Worm (Caenorhabditis elegans): ENCODE results near the gene F49C12.12.

The F49C12.12 gene

DNA sequence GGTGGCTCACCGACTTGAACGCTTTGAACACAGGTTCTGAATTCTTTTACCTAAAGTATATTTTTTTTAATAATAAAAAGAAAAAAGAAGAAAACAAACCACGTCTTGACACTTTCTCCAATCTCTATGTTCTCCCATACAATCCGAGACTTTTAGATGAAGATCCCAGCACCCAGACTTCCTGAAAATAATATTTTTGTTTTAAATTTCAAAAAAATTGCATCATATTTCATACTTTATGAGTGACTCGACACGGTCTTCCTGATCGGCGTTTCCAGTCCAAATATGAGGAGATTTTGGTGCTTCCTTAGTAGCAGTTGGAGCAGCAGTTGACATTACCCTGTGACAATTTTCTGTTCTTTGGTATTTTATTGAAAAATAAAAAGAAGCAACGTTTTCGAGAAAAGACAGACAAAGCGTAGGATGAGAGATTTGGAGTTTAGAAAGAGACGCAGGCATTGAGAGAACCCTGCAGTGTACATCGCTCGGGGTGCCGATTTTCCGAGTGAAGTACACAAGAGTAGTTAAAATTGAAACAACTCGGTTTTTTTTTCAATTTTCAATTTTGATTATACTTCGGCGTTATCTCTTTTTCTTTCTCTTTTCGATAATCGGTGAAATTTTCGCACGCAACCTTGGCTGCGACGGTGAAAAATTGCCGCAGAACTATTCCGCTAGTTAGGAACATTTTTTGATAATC lies 14.8 kb upstream of the F49C12.12 start, which contains the start of the genes coa-4 and T20D3.14:
TSS of gene coa-4 (minus strand) at position 51 of the 700 bp plus-strand sequence.
TSS of gene T20D3.14 (minus strand) at position 358 of the 700 bp plus-strand sequence.
- TF ChIP-seq ref-1 (GFP tag; conservative IDR thresholded peaks at IDR 0.05) (no peak), klf-2 (GFP tag; conservative IDR thresholded peaks at IDR 0.05) (no peak), cog-1 (tag; optimal IDR thresholded peaks at IDR 0.05) (no peak), T22C8.4 (GFP tag; IDR thresholded peaks at IDR 0.05) (no peak), ztf-23 (GFP tag; IDR thresholded peaks at IDR 0.05) (no peak)

DNA sequence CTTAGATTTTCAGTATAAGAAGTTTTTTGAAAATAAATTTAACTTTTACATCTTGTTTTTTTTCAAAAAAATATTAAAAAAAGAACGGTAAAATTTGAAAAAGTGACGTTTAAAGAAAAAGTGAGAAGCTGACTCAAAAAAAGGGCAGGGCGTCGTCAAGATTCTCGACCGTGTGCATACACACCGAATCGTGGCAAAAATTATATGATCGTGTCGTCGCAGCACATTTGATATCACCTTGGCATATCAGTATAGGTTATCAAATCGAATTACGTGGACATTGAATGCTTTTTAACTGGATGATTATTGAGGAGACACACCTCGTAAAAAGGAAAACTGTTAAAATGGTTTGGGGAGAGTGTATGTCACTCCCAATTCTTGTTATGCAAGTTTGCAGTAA lies 12.1 kb upstream of the F49C12.12 start:
- TF ChIP-seq tab-1 (GFP tag; IDR thresholded peaks at IDR 0.05) (no peak), ztf-29 (GFP tag; IDR thresholded peaks at IDR 0.05) (no peak), flt-1 (GFP tag; IDR thresholded peaks at IDR 0.05) (no peak), ztf-23 (GFP tag; IDR thresholded peaks at IDR 0.05) (no peak), med-1 (GFP tag; optimal IDR thresholded peaks at IDR 0.05; ENCODE audit: insufficient read depth) (no peak), cog-1 (tag; optimal IDR thresholded peaks at IDR 0.05) (no peak), klf-2 (GFP tag; conservative IDR thresholded peaks at IDR 0.05) (no peak), T22C8.4 (GFP tag; IDR thresholded peaks at IDR 0.05) (no peak), ref-1 (GFP tag; conservative IDR thresholded peaks at IDR 0.05) (no peak)

DNA sequence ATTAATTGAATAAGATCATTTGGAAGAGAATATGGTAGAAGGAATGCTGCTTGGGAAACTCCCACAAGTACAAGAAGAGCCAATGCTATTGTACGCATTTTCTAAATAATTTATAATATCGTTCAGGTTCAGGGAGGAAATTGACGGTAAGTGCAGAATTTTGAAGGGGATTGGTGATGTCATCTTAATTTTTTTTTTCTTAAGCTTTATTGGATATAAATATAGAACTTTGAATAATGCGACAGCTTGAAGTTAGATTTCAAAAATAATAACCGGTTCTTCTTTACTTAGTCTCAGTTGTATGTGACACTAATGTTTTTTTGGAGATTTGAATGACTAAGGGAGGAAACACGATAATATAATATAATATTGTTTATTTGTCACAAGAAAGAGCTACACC lies 9.9 kb upstream of the F49C12.12 start, which contains the start of gene nspg-7.1:
TSS of gene nspg-7.1 (minus strand) at position 101 of the 400 bp plus-strand sequence.
- TF ChIP-seq klf-2 (GFP tag; conservative IDR thresholded peaks at IDR 0.05): no peak
- TF ChIP-seq med-1 (GFP tag; optimal IDR thresholded peaks at IDR 0.05; ENCODE audit: insufficient read depth): no peak
- TF ChIP-seq flt-1 (GFP tag; IDR thresholded peaks at IDR 0.05): no peak
- TF ChIP-seq ref-1 (GFP tag; conservative IDR thresholded peaks at IDR 0.05): no peak
- TF ChIP-seq ztf-29 (GFP tag; IDR thresholded peaks at IDR 0.05): no peak
- no peak for TF ChIP-seq tab-1 (GFP tag; IDR thresholded peaks at IDR 0.05)
- no peak for TF ChIP-seq cog-1 (tag; optimal IDR thresholded peaks at IDR 0.05)
- TF ChIP-seq T22C8.4 (GFP tag; IDR thresholded peaks at IDR 0.05): no peak
- no peak for TF ChIP-seq ztf-23 (GFP tag; IDR thresholded peaks at IDR 0.05)

DNA sequence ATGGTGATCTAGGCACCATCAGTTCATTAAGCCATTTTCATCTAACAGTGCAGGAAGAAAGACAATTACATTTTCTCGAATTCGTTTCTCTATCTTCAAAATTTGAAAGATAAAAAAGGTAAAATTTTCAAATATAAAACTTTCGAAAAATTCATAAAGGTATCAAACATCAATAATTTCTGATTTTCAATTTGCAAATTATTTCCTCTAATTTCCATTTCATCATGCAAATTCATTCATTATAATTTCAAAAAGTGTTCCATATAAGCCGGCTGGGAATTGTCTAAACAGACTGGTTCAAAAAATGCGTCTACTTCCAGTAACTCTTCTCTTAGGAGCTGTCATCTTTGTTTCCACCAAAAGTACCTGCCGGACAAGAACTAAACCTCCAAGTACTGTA lies 6.8 kb upstream of the F49C12.12 start, which contains the start of gene clec-183:
TSS of gene clec-183 (plus strand) at position 301 of the 400 bp plus-strand sequence.
- no peak for TF ChIP-seq ztf-23 (GFP tag; IDR thresholded peaks at IDR 0.05)
- TF ChIP-seq ref-1 (GFP tag; conservative IDR thresholded peaks at IDR 0.05): no peak
- TF ChIP-seq flt-1 (GFP tag; IDR thresholded peaks at IDR 0.05): no peak
- no peak for TF ChIP-seq ztf-29 (GFP tag; IDR thresholded peaks at IDR 0.05)
- TF ChIP-seq klf-2 (GFP tag; conservative IDR thresholded peaks at IDR 0.05): no peak
- no peak for TF ChIP-seq cog-1 (tag; optimal IDR thresholded peaks at IDR 0.05)
- TF ChIP-seq med-1 (GFP tag; optimal IDR thresholded peaks at IDR 0.05; ENCODE audit: insufficient read depth): no peak
- no peak for TF ChIP-seq tab-1 (GFP tag; IDR thresholded peaks at IDR 0.05)
- no peak for TF ChIP-seq T22C8.4 (GFP tag; IDR thresholded peaks at IDR 0.05)

DNA sequence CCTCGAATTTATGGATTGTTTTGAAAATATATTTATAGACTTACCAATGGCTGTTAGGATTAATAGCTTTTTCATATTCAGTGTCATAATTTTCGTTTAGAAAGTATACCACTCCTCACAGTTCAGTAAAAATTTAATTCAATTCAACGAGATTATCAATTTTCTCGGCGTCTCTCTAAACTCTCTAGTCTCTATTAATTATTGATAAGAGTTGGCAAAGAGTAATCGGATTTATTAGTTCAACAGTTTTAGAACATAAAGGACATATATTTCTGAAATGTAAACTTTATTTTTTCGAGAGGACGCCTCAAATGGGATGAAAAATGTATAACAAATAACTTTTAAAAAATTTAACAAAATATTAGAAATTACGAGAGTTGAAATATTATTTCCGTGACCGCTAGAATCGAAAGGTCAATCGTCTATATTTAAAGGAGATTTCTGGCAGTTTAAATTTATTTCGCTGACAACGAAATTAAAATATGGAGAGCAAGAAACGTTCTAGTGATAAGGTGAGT lies 3.2 kb upstream of the F49C12.12 start, which contains the start of the genes nspg-11 and F49C12.15:
TSS of gene nspg-11 (minus strand) at position 101 of the 518 bp plus-strand sequence.
TSS of gene F49C12.15 (plus strand) at position 468 of the 518 bp plus-strand sequence.
- no peak for TF ChIP-seq ztf-23 (GFP tag; IDR thresholded peaks at IDR 0.05)
- no peak for TF ChIP-seq T22C8.4 (GFP tag; IDR thresholded peaks at IDR 0.05)
- TF ChIP-seq ztf-29 (GFP tag; IDR thresholded peaks at IDR 0.05): no peak
- TF ChIP-seq ref-1 (GFP tag; conservative IDR thresholded peaks at IDR 0.05): no peak
- TF ChIP-seq klf-2 (GFP tag; conservative IDR thresholded peaks at IDR 0.05): no peak
- TF ChIP-seq med-1 (GFP tag; optimal IDR thresholded peaks at IDR 0.05; ENCODE audit: insufficient read depth): no peak
- TF ChIP-seq tab-1 (GFP tag; IDR thresholded peaks at IDR 0.05): no peak
- no peak for TF ChIP-seq cog-1 (tag; optimal IDR thresholded peaks at IDR 0.05)
- no peak for TF ChIP-seq flt-1 (GFP tag; IDR thresholded peaks at IDR 0.05)

DNA sequence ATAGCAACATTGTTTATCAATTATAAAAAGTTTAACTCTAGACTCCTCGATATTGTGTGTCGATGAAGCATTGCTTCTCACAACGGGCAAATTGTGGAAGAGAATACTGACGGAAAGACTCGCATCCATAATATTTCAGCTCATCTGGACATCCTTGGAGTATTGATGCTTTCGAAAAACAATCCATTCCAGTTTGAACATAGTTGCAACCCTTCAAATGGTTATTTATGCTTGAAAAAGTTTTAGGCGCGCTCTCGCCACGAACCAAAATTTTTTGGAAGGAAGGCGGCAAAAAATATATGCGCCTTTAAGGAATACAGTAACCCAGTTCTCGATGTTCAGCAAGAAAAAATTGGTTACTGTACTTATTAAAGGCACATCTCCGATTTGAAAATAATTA lies 1.6 kb upstream of the F49C12.12 start:
- TF ChIP-seq ref-1 (GFP tag; conservative IDR thresholded peaks at IDR 0.05) (no peak), klf-2 (GFP tag; conservative IDR thresholded peaks at IDR 0.05) (no peak), ztf-23 (GFP tag; IDR thresholded peaks at IDR 0.05) (no peak), tab-1 (GFP tag; IDR thresholded peaks at IDR 0.05) (no peak), flt-1 (GFP tag; IDR thresholded peaks at IDR 0.05) (no peak), ztf-29 (GFP tag; IDR thresholded peaks at IDR 0.05) (no peak), cog-1 (tag; optimal IDR thresholded peaks at IDR 0.05) (no peak), med-1 (GFP tag; optimal IDR thresholded peaks at IDR 0.05; ENCODE audit: insufficient read depth) (no peak), T22C8.4 (GFP tag; IDR thresholded peaks at IDR 0.05) (no peak)

DNA sequence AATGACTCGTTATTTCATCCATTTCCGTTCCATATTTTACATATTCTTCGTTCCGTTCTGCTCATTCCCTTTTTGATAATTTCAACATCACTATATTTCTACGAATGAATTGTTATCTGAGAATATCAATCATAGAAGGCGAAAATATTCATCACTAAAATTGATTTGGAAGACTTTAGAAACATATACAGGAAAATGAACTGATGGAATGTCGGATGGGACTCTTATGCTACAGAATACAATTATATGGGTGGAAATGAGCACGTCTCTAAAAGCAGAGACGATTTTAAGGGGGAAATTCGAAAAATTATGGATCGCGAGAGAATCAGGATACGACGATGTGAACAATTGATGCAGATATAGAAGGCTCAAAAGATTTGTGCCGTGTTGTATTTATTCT lies 866 bp downstream of the F49C12.12 start:
- TF ChIP-seq ref-1 (GFP tag; conservative IDR thresholded peaks at IDR 0.05) (no peak), cog-1 (tag; optimal IDR thresholded peaks at IDR 0.05) (no peak), ztf-29 (GFP tag; IDR thresholded peaks at IDR 0.05) (no peak), flt-1 (GFP tag; IDR thresholded peaks at IDR 0.05) (no peak), klf-2 (GFP tag; conservative IDR thresholded peaks at IDR 0.05) (no peak), T22C8.4 (GFP tag; IDR thresholded peaks at IDR 0.05) (no peak), ztf-23 (GFP tag; IDR thresholded peaks at IDR 0.05) (no peak), med-1 (GFP tag; optimal IDR thresholded peaks at IDR 0.05; ENCODE audit: insufficient read depth) (no peak), tab-1 (GFP tag; IDR thresholded peaks at IDR 0.05) (no peak)

DNA sequence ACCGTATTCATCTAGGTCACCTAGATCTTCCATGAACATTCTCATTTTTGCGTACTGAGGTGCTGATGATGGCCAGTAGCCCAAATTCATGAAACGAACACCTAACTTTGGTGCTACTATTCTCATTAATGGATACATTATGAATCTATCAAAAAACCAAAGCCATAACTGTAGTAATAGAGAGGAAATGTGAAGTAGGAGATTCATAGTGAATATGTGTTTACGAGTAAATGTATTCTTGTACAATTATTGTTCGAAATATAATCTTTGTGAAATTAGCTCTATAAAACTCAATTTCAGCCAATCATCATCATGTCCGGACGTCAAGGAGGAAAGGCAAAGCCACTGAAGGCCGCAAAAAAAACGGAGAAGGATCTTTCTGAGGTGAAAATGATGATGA lies 1.8 kb downstream of the F49C12.12 start, which contains the start of the genes F49C12.11 and nemt-1:
TSS of gene F49C12.11 (plus strand) at position 301 of the 400 bp plus-strand sequence.
TSS of gene nemt-1 (minus strand) at position 360 of the 400 bp plus-strand sequence.
- no peak for TF ChIP-seq T22C8.4 (GFP tag; IDR thresholded peaks at IDR 0.05)
- no peak for TF ChIP-seq ztf-29 (GFP tag; IDR thresholded peaks at IDR 0.05)
- TF ChIP-seq klf-2 (GFP tag; conservative IDR thresholded peaks at IDR 0.05): no peak
- no peak for TF ChIP-seq flt-1 (GFP tag; IDR thresholded peaks at IDR 0.05)
- TF ChIP-seq ref-1 (GFP tag; conservative IDR thresholded peaks at IDR 0.05): no peak
- TF ChIP-seq tab-1 (GFP tag; IDR thresholded peaks at IDR 0.05): no peak
- no peak for TF ChIP-seq ztf-23 (GFP tag; IDR thresholded peaks at IDR 0.05)
- TF ChIP-seq med-1 (GFP tag; optimal IDR thresholded peaks at IDR 0.05; ENCODE audit: insufficient read depth): no peak
- no peak for TF ChIP-seq cog-1 (tag; optimal IDR thresholded peaks at IDR 0.05)

DNA sequence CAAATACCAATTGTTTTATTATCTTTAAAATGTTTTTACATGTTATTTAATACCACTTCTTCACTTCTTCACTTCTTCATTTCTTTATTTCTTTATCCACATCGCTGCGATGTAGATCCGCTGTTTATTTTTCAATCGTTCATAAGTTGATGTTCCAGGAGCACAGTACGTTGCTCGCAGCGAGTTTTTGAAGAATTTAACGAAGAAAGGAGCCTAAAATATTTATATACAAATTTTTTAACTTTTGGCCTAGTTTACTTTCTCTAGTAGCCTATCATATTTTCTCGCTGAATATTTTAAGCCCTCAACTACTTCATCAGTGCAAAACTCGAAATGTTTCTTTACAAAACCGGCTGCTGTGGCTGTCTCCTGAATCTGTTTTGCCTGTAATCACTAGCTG lies 2.7 kb downstream of the F49C12.12 start:
- TF ChIP-seq klf-2 (GFP tag; conservative IDR thresholded peaks at IDR 0.05) (no peak), ztf-29 (GFP tag; IDR thresholded peaks at IDR 0.05) (no peak), ref-1 (GFP tag; conservative IDR thresholded peaks at IDR 0.05) (no peak), ztf-23 (GFP tag; IDR thresholded peaks at IDR 0.05) (no peak), cog-1 (tag; optimal IDR thresholded peaks at IDR 0.05) (no peak), flt-1 (GFP tag; IDR thresholded peaks at IDR 0.05) (no peak), T22C8.4 (GFP tag; IDR thresholded peaks at IDR 0.05) (no peak), med-1 (GFP tag; optimal IDR thresholded peaks at IDR 0.05; ENCODE audit: insufficient read depth) (no peak), tab-1 (GFP tag; IDR thresholded peaks at IDR 0.05) (no peak)
